Fruit fly (Drosophila melanogaster): Measurements from ENCODE around the gene fax.

Gene fax

dm6 chr3L:16359219-16359748, 52.3 kb downstream of the fax start, which contains the start of gene ringer:
Gene ringer (minus strand): TSS chr3L:16359428.
- no peak for TF ChIP-seq dpn (GFP tag; optimal IDR thresholded peaks at IDR 0.05)
- TF ChIP-seq Dbx (GFP tag; IDR thresholded peaks at IDR 0.05) = 0 out of 3 replicates have a peak, but pooled peaks have one; percentile 31
- TF ChIP-seq CG2678 (tag; optimal IDR thresholded peaks at IDR 0.05) = peak; percentile 16
- TF ChIP-seq z (GFP tag; IDR thresholded peaks at IDR 0.05) = peak; percentile 86; the same call in 1 of the 3 replicates
- 0 out of 2 replicates have a peak, but pooled peaks have one; percentile 21 for TF ChIP-seq sob (GFP tag; IDR thresholded peaks at IDR 0.05)
- peak; percentile 48 for TF ChIP-seq Hmr (GFP tag; optimal IDR thresholded peaks at IDR 0.05)
- TF ChIP-seq Meics (GFP tag; optimal IDR thresholded peaks at IDR 0.05) = peak; percentile 33
- TF ChIP-seq caup (GFP tag; optimal IDR thresholded peaks at IDR 0.05; ENCODE audit: severe bottlenecking) = peak; percentile 1
- TF ChIP-seq CG32532 (GFP tag; IDR thresholded peaks at IDR 0.05) = peak; percentile 34; the same call in 1 of the 2 replicates
- no peak for TF ChIP-seq odd (GFP tag; optimal IDR thresholded peaks at IDR 0.05)
- TF ChIP-seq cato (GFP tag; optimal IDR thresholded peaks at IDR 0.05; ENCODE audit: borderline replicate concordance) = no peak
- no peak for TF ChIP-seq bsh (GFP tag; optimal IDR thresholded peaks at IDR 0.05)
- TF ChIP-seq en (GFP tag; optimal IDR thresholded peaks at IDR 0.05) = no peak
- TF ChIP-seq CG16863 (GFP tag; optimal IDR thresholded peaks at IDR 0.05) = no peak
- no peak for TF ChIP-seq CG8359 (GFP tag; optimal IDR thresholded peaks at IDR 0.05; ENCODE audit: borderline replicate concordance)
- TF ChIP-seq onecut (GFP tag; IDR thresholded peaks at IDR 0.05) = no peak
- TF ChIP-seq Jarid2 (GFP tag; optimal IDR thresholded peaks at IDR 0.05) = peak; percentile 29
- TF ChIP-seq lab (GFP tag; optimal IDR thresholded peaks at IDR 0.05) = peak; percentile 12
- TF ChIP-seq slbo (GFP tag; IDR thresholded peaks at IDR 0.05) = 0 out of 2 replicates have a peak, but pooled peaks have one; percentile 39
- peak; percentile 9 for TF ChIP-seq ftz-f1 (GFP tag; optimal IDR thresholded peaks at IDR 0.05)
- TF ChIP-seq HHEX (GFP tag; optimal IDR thresholded peaks at IDR 0.05) = peak; percentile 34
- no peak for TF ChIP-seq az2 (GFP tag; optimal IDR thresholded peaks at IDR 0.05)
- TF ChIP-seq CG10267 (tag; optimal IDR thresholded peaks at IDR 0.05) = no peak
- no peak for TF ChIP-seq croc (GFP tag; conservative IDR thresholded peaks at IDR 0.05)
- TF ChIP-seq Bgb (GFP tag; IDR thresholded peaks at IDR 0.05; ENCODE audit: partially characterized antibody) = peak; percentile 21; the same call in 1 of the 2 replicates
- no peak for TF ChIP-seq jigr1 (GFP tag; IDR thresholded peaks at IDR 0.05)
- no peak for TF ChIP-seq Xrp1 (GFP tag; IDR thresholded peaks at IDR 0.05)
- TF ChIP-seq Med (GFP tag) = peak; percentile 58
- no peak for TF ChIP-seq crol (GFP tag; IDR thresholded peaks at IDR 0.05)
- TF ChIP-seq Deaf1 (tag; optimal IDR thresholded peaks at IDR 0.05) = peak; percentile 65
- peak; percentile 47; the same call in 1 of the 2 replicates for TF ChIP-seq rib (GFP tag; IDR thresholded peaks at IDR 0.05)
- peak; percentile 29 for TF ChIP-seq CG2120 (GFP tag; optimal IDR thresholded peaks at IDR 0.05)
- peak; percentile 6 for TF ChIP-seq Fer3 (tag; optimal IDR thresholded peaks at IDR 0.05)
- TF ChIP-seq H2.0 (GFP tag; IDR thresholded peaks at IDR 0.05) = no peak
- peak; percentile 23 for TF ChIP-seq Dek (tag; optimal IDR thresholded peaks at IDR 0.05)
- peak; percentile 8 for TF ChIP-seq CG12659 (GFP tag; optimal IDR thresholded peaks at IDR 0.05)
- no peak for TF ChIP-seq zen (tag; optimal IDR thresholded peaks at IDR 0.05)
- no peak for TF ChIP-seq CG5953 (GFP tag; IDR thresholded peaks at IDR 0.05)
- no peak for TF ChIP-seq corto (GFP tag; optimal IDR thresholded peaks at IDR 0.05)
- TF ChIP-seq tap (tag; optimal IDR thresholded peaks at IDR 0.05) = no peak
- TF ChIP-seq CG34376 (GFP tag; optimal IDR thresholded peaks at IDR 0.05) = peak; percentile 35
- TF ChIP-seq CG8290 (GFP tag; optimal IDR thresholded peaks at IDR 0.05) = no peak
- peak in 1 of 2 experiments; percentile 52 for TF ChIP-seq CG8290 (tag; optimal IDR thresholded peaks at IDR 0.05)
- no peak for TF ChIP-seq CG7928 (GFP tag; optimal IDR thresholded peaks at IDR 0.05)
- TF ChIP-seq Adf1 (GFP tag; IDR thresholded peaks at IDR 0.05) = peak; percentile 8; the same call in 1 of the 2 replicates
- peak; percentile 31 for TF ChIP-seq lilli (GFP tag; optimal IDR thresholded peaks at IDR 0.05)
- TF ChIP-seq CG10543 (GFP tag; optimal IDR thresholded peaks at IDR 0.05) = peak; percentile 9
- peak; percentile 27 for TF ChIP-seq CG3281 (GFP tag; optimal IDR thresholded peaks at IDR 0.05)
- TF ChIP-seq Aef1 (GFP tag; IDR thresholded peaks at IDR 0.05) = no peak
- peak; percentile 0 for TF ChIP-seq CG12071 (GFP tag; optimal IDR thresholded peaks at IDR 0.05)

All from whole organism, embryonic.